Worm (Caenorhabditis elegans) whole organism, L4/young adult: ENCODE data around the gene sek-3.

Experiments
- W03F9.2 ChIP-seq: fragments of 150-350 bp; optimal IDR thresholded peaks from 2 replicates; lab custom pipeline; 2014; ENCODE audit warnings: missing biosample characterization, missing genetic modification characterization
- him-1 ChIP-seq: sonication (generic microtip); optimal IDR thresholded peaks from 2 replicates; lab custom pipeline; 2016; ENCODE audit warnings: missing genotype, missing genetic modification reagents, missing genetic modification characterization, missing compliant biosample characterization

ce11 chrX:5017591-5017990 is at the start of gene sek-3:
- TF ChIP-seq W03F9.2 (tag; lab: Kevin White, UChicago): no peak
- TF ChIP-seq him-1 (tag; lab: Kevin White, UChicago): no peak
